Fruit fly (Drosophila melanogaster) whole organism, embryonic: ENCODE measurements around the gene CG7381.

Experiments used
- Bteb2 ChIP-seq: fragments of 200-800 bp; sonication (Bioruptor generic); optimal IDR thresholded peaks from 2 replicates; lab custom pipeline; 2016; ENCODE audit warnings: missing biosample characterization, missing genetic modification characterization
- CG1024 ChIP-seq: fragments of 200-800 bp; sonication (Bioruptor generic); IDR thresholded peaks from 2 replicates; pipeline ENCODE4 v1.3.6; 2022; ENCODE audit warnings: missing biosample characterization, missing genetic modification characterization
- CG12299 ChIP-seq: fragments of 200-800 bp; sonication (Bioruptor generic); optimal IDR thresholded peaks from 2 replicates; lab custom pipeline; 2018; ENCODE audit warnings: missing biosample characterization, mild to moderate bottlenecking, missing genetic modification characterization
- CG13424 ChIP-seq: fragments of 200-800 bp; sonication (Bioruptor generic); optimal IDR thresholded peaks from 2 replicates; lab custom pipeline; 2019; ENCODE audit warnings: missing biosample characterization, mild to moderate bottlenecking, missing genetic modification characterization, moderate library complexity
- CG17361 ChIP-seq: fragments of 200-800 bp; sonication (Bioruptor generic); IDR thresholded peaks from 3 replicates; pipeline ENCODE4 v1.3.6; 2022; ENCODE audit warnings: missing biosample characterization, missing genetic modification characterization
- CG17568 ChIP-seq: fragments of 200-800 bp; sonication (Bioruptor generic); optimal IDR thresholded peaks from 2 replicates; lab custom pipeline; 2018; ENCODE audit warnings: missing biosample characterization, mild to moderate bottlenecking, missing genetic modification characterization, moderate library complexity
- CG2199 ChIP-seq: fragments of 200-800 bp; sonication (Bioruptor generic); IDR thresholded peaks from 3 replicates; pipeline ENCODE4 v1.3.6; 2022; ENCODE audit warnings: missing biosample characterization, missing genetic modification characterization
- CG2875 ChIP-seq: fragments of 200-800 bp; sonication (Bioruptor generic); optimal IDR thresholded peaks from 2 replicates; lab custom pipeline; 2017; ENCODE audit warnings: missing biosample characterization, mild to moderate bottlenecking, missing genetic modification characterization, missing genetic modification reagents
- CG2889 ChIP-seq: fragments of 200-800 bp; sonication (Bioruptor generic); IDR thresholded peaks from 3 replicates; pipeline ENCODE4 v1.3.6; 2022; ENCODE audit warnings: missing biosample characterization, missing genetic modification characterization
- CG30431 ChIP-seq: fragments of 200-800 bp; sonication (Bioruptor generic); optimal IDR thresholded peaks from 2 replicates; lab custom pipeline; 2017; ENCODE audit warnings: missing biosample characterization, missing genetic modification characterization
- CG31441 ChIP-seq: fragments of 200-800 bp; sonication (Bioruptor generic); IDR thresholded peaks from 2 replicates; pipeline ENCODE4 v1.3.6; 2022; ENCODE audit warnings: missing biosample characterization, missing genetic modification characterization
- CG3163 ChIP-seq: fragments of 200-800 bp; sonication (Bioruptor generic); optimal IDR thresholded peaks from 3 replicates; lab custom pipeline; 2016; ENCODE audit warnings: missing biosample characterization, missing genetic modification characterization
- CG32772 ChIP-seq: fragments of 200-800 bp; sonication (Bioruptor generic); IDR thresholded peaks from 2 replicates; pipeline ENCODE4 v1.3.6; 2022; ENCODE audit warnings: missing biosample characterization, missing genetic modification characterization
- CG3407 ChIP-seq: fragments of 200-800 bp; sonication (Bioruptor generic); optimal IDR thresholded peaks from 2 replicates; lab custom pipeline; 2018; ENCODE audit warnings: missing biosample characterization, mild to moderate bottlenecking, missing genetic modification characterization
- CG3726 ChIP-seq: fragments of 200-800 bp; sonication (Bioruptor generic); IDR thresholded peaks from 3 replicates; pipeline ENCODE4, ENCODE4 v1.3.6; 2022; ENCODE audit warnings: missing biosample characterization, missing genetic modification characterization
- CG4360 ChIP-seq: fragments of 200-800 bp; sonication (Bioruptor generic); IDR thresholded peaks from 2 replicates; pipeline ENCODE4 v1.3.6; 2022; ENCODE audit warnings: missing biosample characterization, missing genetic modification characterization
- CG4820 ChIP-seq: fragments of 200-800 bp; sonication (Bioruptor generic); optimal IDR thresholded peaks from 3 replicates; lab custom pipeline; 2016; ENCODE audit warnings: missing biosample characterization, missing genetic modification characterization
- CG6683 ChIP-seq: fragments of 200-800 bp; sonication (Bioruptor generic); optimal IDR thresholded peaks from 2 replicates; lab custom pipeline; 2017; ENCODE audit warnings: missing biosample characterization, mild to moderate bottlenecking, missing genetic modification characterization, missing genetic modification reagents
- CG7357 ChIP-seq: fragments of 200-800 bp; sonication (Bioruptor generic); IDR thresholded peaks from 3 replicates; pipeline ENCODE4 v1.3.6; 2022; ENCODE audit warnings: missing biosample characterization, missing genetic modification characterization
- CG8281 ChIP-seq: fragments of 200-800 bp; sonication (Bioruptor generic); optimal IDR thresholded peaks from 2 replicates; lab custom pipeline; 2018; ENCODE audit warnings: missing biosample characterization, mild to moderate bottlenecking, missing genetic modification characterization, moderate library complexity
- CG9797 ChIP-seq: fragments of 200-800 bp; sonication (Bioruptor generic); optimal IDR thresholded peaks from 3 replicates; lab custom pipeline; 2018; ENCODE audit warnings: missing biosample characterization, mild to moderate bottlenecking, missing genetic modification characterization
- D19B ChIP-seq: fragments of 200-800 bp; sonication (Bioruptor generic); optimal IDR thresholded peaks from 2 replicates; lab custom pipeline; 2017; ENCODE audit warnings: missing biosample characterization, mild to moderate bottlenecking, missing genetic modification characterization
- Fer2 ChIP-seq: fragments of 200-800 bp; sonication (Bioruptor generic); optimal IDR thresholded peaks from 2 replicates; lab custom pipeline; 2018; ENCODE audit warnings: missing biosample characterization, mild to moderate bottlenecking, missing genetic modification characterization, moderate library complexity
- Hr78 ChIP-seq, 2 experiments: fragments of 200-800 bp in 1 of 2; fragments of >200 bp in 1 of 2; sonication (Bioruptor generic) in 1 of 2; optimal IDR thresholded peaks; 2 replicates each; lab custom pipeline; 2017 to 2019; ENCODE audit warnings: missing biosample characterization in 2 of 2, missing genetic modification characterization in 2 of 2, mild to moderate bottlenecking in 1 of 2, moderate library complexity in 1 of 2
- Hsf ChIP-seq: fragments of 200-800 bp; sonication (Bioruptor generic); optimal IDR thresholded peaks from 3 replicates; lab custom pipeline; 2016; ENCODE audit warnings: missing biosample characterization, missing genetic modification characterization
- Mad ChIP-seq: fragments of 200-800 bp; sonication (Bioruptor generic); optimal IDR thresholded peaks from 2 replicates; lab custom pipeline; 2016; ENCODE audit warnings: missing biosample characterization, missing genetic modification characterization
- Mrtf ChIP-seq: fragments of 200-800 bp; sonication (Bioruptor generic); IDR thresholded peaks from 3 replicates; pipeline ENCODE4 v1.3.6; 2022; ENCODE audit warnings: missing biosample characterization, missing genetic modification characterization
- NC2α ChIP-seq: fragments of 200-800 bp; sonication (Bioruptor generic); optimal IDR thresholded peaks from 2 replicates; lab custom pipeline; 2016; ENCODE audit warnings: missing biosample characterization, missing genetic modification characterization
- Neu2 ChIP-seq: fragments of 200-800 bp; sonication (Bioruptor generic); optimal IDR thresholded peaks from 3 replicates; lab custom pipeline; 2016; ENCODE audit warnings: missing biosample characterization, missing genetic modification characterization, borderline replicate concordance
- Oaz ChIP-seq: fragments of 200-800 bp; sonication (Bioruptor generic); IDR thresholded peaks from 2 replicates; pipeline ENCODE4 v1.3.6; 2022; ENCODE audit warnings: missing biosample characterization, missing genetic modification characterization
- bcd ChIP-seq: fragments of 200-800 bp; sonication (Bioruptor generic); optimal IDR thresholded peaks from 2 replicates; lab custom pipeline; 2017; ENCODE audit warnings: missing biosample characterization, mild to moderate bottlenecking, missing genetic modification characterization
- caup ChIP-seq: fragments of 200-800 bp; sonication (Bioruptor generic); optimal IDR thresholded peaks from 3 replicates; lab custom pipeline; 2017; ENCODE audit warnings: missing biosample characterization, mild to moderate bottlenecking, missing genetic modification characterization, moderate library complexity; ENCODE audit not compliant: severe bottlenecking
- dimm ChIP-seq: fragments of 200-800 bp; sonication (Bioruptor generic); IDR thresholded peaks from 2 replicates; pipeline ENCODE4 v1.3.6; 2022; ENCODE audit warnings: missing biosample characterization, missing genetic modification characterization
- mam ChIP-seq: fragments of 200-800 bp; sonication (Bioruptor generic); optimal IDR thresholded peaks from 3 replicates; lab custom pipeline; 2016; ENCODE audit warnings: missing biosample characterization, missing genetic modification characterization
- onecut ChIP-seq: fragments of 200-800 bp; sonication (Bioruptor generic); IDR thresholded peaks from 2 replicates; pipeline ENCODE4 v1.3.6; 2022; ENCODE audit warnings: missing biosample characterization, missing genetic modification characterization
- p53 ChIP-seq: fragments of 200-800 bp; sonication (Bioruptor generic); optimal IDR thresholded peaks from 2 replicates; lab custom pipeline; 2016; ENCODE audit warnings: missing biosample characterization, missing genetic modification characterization
- phol ChIP-seq: fragments of 200-800 bp; sonication (Bioruptor generic); optimal IDR thresholded peaks from 3 replicates; lab custom pipeline; 2018; ENCODE audit warnings: missing biosample characterization, mild to moderate bottlenecking, missing genetic modification characterization, moderate library complexity
- pros ChIP-seq: fragments of 200-800 bp; sonication (Bioruptor generic); optimal IDR thresholded peaks from 3 replicates; lab custom pipeline; 2019; ENCODE audit warnings: missing biosample characterization, mild to moderate bottlenecking, missing genetic modification characterization, moderate library complexity
- psq ChIP-seq: fragments of 200-800 bp; sonication (Bioruptor generic); optimal IDR thresholded peaks from 2 replicates; lab custom pipeline; 2017; ENCODE audit warnings: missing biosample characterization, missing genetic modification characterization
- row ChIP-seq: fragments of 200-800 bp; sonication (Bioruptor generic); IDR thresholded peaks from 3 replicates; pipeline ENCODE4 v1.3.6; 2022; ENCODE audit warnings: missing biosample characterization, missing genetic modification characterization
- salm ChIP-seq: fragments of 200-800 bp; sonication (Bioruptor generic); optimal IDR thresholded peaks from 2 replicates; lab custom pipeline; 2018; ENCODE audit warnings: missing biosample characterization, mild to moderate bottlenecking, missing genetic modification characterization
- sob ChIP-seq: fragments of 200-800 bp; sonication (Bioruptor generic); IDR thresholded peaks from 2 replicates; pipeline ENCODE4 v1.3.6; 2022; ENCODE audit warnings: missing biosample characterization, missing genetic modification characterization
- stc ChIP-seq: fragments of 200-800 bp; sonication (Bioruptor generic); IDR thresholded peaks from 2 replicates; pipeline ENCODE4 v1.3.6; 2022; ENCODE audit warnings: missing biosample characterization, missing genetic modification characterization
- tna ChIP-seq: fragments of 200-800 bp; sonication (Bioruptor generic); IDR thresholded peaks from 2 replicates; pipeline ENCODE4 v1.3.6; 2022; ENCODE audit warnings: missing biosample characterization, missing genetic modification characterization; ENCODE audit not compliant: partially characterized antibody
- unpg ChIP-seq: fragments of 200-800 bp; sonication (Bioruptor generic); optimal IDR thresholded peaks from 3 replicates; lab custom pipeline; 2018; ENCODE audit warnings: missing biosample characterization, mild to moderate bottlenecking, missing genetic modification characterization, moderate library complexity
- usp ChIP-seq: fragments of >200 bp; optimal IDR thresholded peaks from 2 replicates; lab custom pipeline; 2017; ENCODE audit warnings: missing biosample characterization, missing genetic modification characterization
- wdn ChIP-seq: fragments of 200-800 bp; sonication (Bioruptor generic); IDR thresholded peaks from 2 replicates; pipeline ENCODE4 v1.3.6; 2022; ENCODE audit warnings: missing biosample characterization, missing genetic modification characterization
- zen ChIP-seq: fragments of 200-800 bp; sonication (Bioruptor generic); optimal IDR thresholded peaks from 3 replicates; lab custom pipeline; 2018; ENCODE audit warnings: missing biosample characterization, mild to moderate bottlenecking, missing genetic modification characterization, moderate library complexity

The CG7381 gene

DNA sequence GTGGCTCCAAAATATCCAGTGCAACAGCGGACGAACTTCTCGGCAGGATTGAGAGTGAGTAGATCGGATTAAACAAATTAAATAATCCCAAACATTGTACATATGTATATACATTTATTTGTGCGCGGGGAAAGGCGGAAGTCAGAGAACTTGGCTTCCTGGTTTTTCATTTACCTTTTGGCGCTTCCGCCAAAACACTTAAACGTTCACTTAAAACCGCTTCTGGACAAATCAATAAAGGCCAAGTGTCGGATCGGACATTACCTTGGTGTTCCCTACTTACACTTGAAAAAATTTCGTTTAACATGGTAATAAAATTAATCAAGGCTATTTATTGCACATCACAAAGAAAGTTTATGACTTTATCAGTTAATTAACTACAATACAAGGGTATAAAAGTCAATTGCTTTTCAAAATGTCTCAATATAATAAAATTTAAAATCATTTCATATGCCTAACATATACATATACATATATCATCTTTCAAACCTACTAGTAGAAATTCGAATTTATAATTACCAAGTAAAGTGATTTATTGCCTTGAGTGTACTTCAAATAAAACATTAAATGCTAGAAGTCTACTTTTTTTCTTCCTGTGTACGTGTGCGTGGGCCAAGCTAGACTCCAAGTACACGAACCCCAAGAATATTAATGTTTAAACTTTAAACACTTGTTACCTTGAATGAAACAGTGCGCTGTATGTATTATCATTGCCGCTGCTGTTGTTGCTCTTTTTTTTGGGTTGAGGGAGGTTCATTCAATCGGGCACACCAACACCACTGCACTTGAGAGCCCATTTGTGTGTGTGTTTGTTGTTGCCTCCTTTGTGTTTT, 4.3 kb upstream of the CG7381 start (continued):
- TF ChIP-seq Hr78 (GFP tag; optimal IDR thresholded peaks at IDR 0.05; lab: Kevin White, UChicago) (peak in 1 of 2 experiments; percentile 39), CG3163 (GFP tag; lab: Kevin White, UChicago) (no peak), CG4820 (GFP tag; lab: Kevin White, UChicago) (peak; percentile 71), CG17361 (peak; percentile 73), CG8281 (tag; lab: Kevin White, UChicago) (peak; percentile 24), CG31441 (GFP tag; lab: Robert Waterston, UW) (no peak; the same call in 1 of the 2 replicates), CG12299 (tag; lab: Kevin White, UChicago) (peak; percentile 46), CG2199 (GFP tag; lab: Robert Waterston, UW) (peak; percentile 25; the same call in 1 of the 3 replicates), zen (tag; lab: Kevin White, UChicago) (peak; percentile 51), Hsf (GFP tag; lab: Kevin White, UChicago) (peak; percentile 44), row (GFP tag; lab: Robert Waterston, UW) (peak; percentile 60; the same call in 2 of the 3 replicates), CG9797 (GFP tag; lab: Kevin White, UChicago) (no peak), wdn (GFP tag; lab: Robert Waterston, UW) (no peak; the same call in 1 of the 2 replicates), CG2875 (GFP tag; lab: Kevin White, UChicago) (peak; percentile 35), Mrtf (GFP tag; lab: Robert Waterston, UW) (peak; percentile 59; the same call in 1 of the 3 replicates), stc (GFP tag; lab: Robert Waterston, UW) (peak; percentile 40; the same call in 1 of the 2 replicates), p53 (GFP tag; lab: Kevin White, UChicago) (peak; percentile 12), salm (tag; lab: Kevin White, UChicago) (peak; percentile 7), Fer2 (tag; lab: Kevin White, UChicago) (peak; percentile 40), CG4360 (GFP tag; lab: Robert Waterston, UW) (peak; percentile 67), unpg (peak; percentile 66), phol (tag; lab: Kevin White, UChicago) (peak; percentile 78), CG32772 (GFP tag; lab: Robert Waterston, UW) (peak; percentile 44; the same call in 1 of the 2 replicates), Mad (peak; percentile 19), CG2889 (GFP tag; lab: Robert Waterston, UW) (no peak), Neu2 (GFP tag; lab: Kevin White, UChicago) (no peak), mam (GFP tag; lab: Kevin White, UChicago) (peak; percentile 43), CG1024 (GFP tag; lab: Robert Waterston, UW) (0 out of 2 replicates have a peak, but pooled peaks have one; percentile 17), caup (GFP tag; lab: Kevin White, UChicago) (peak; percentile 27), CG3726 (GFP tag; lab: Robert Waterston, UW) (no peak), Bteb2 (peak; percentile 29), NC2α (GFP tag; lab: Kevin White, UChicago) (no peak), pros (no peak), tna (GFP tag; lab: Robert Waterston, UW) (no peak), CG13424 (tag; lab: Kevin White, UChicago) (peak; percentile 69), D19B (peak; percentile 19), CG17568 (GFP tag; lab: Kevin White, UChicago) (peak; percentile 19), CG7357 (GFP tag; lab: Robert Waterston, UW) (peak; percentile 43; the same call in 1 of the 3 replicates), CG30431 (GFP tag; lab: Kevin White, UChicago) (no peak), usp (GFP tag; lab: Kevin White, UChicago) (no peak), psq (GFP tag; lab: Kevin White, UChicago) (no peak), Oaz (GFP tag; lab: Robert Waterston, UW) (0 out of 2 replicates have a peak, but pooled peaks have one; percentile 14), dimm (GFP tag; lab: Robert Waterston, UW) (peak; percentile 30; the same call in 1 of the 2 replicates), CG3407 (GFP tag; lab: Kevin White, UChicago) (no peak), sob (peak; percentile 45; the same call in 1 of the 2 replicates), CG6683 (GFP tag; lab: Kevin White, UChicago) (no peak), bcd (peak; percentile 71), onecut (GFP tag; lab: Robert Waterston, UW) (peak; percentile 86)
